1 fruit fly cellular context compared by ENCODE assay signal in the genomic region with DNA sequence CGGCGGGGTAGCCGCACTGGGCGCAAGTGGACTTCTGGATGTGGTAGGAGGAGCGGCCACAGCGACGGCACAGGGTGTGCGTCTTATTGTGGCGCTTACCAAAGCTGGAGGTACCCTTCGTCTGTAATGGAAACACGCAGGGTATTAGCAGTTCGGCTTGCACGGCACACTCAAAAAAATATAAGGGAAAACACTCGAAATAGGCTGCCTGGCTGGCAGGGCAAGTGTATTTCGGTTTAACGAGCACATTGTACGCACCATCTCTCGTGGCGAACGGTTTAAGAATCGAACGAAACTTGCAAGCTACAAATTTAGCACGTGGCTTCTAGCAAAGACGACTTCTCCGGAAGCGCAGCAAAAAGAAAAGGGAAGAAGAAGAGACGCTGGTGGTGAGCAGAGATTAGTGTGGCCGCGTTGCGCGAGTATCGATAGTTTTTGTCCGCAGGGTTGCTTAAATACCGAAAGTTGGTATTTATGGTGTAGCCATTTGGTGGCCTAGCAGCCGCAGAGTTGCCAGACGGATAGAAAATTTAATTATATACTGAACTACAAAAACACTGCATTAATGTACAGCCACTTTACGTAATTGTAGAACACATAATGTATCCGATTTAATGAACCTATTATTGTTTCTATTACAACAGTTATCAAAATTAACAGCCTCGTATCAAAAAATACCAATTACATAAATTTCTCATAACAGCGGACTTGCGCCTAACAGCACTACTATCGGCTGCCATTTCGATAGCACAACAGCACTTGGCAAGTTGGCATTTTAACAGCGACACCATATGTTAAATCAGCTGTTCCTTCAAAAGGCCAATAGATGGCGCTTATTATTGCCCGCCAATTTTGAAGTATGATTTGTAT.
TF ChIP-seq lines count a peak whose summit lies in the region.

TSS of gene RpL37-1 (minus strand) at position 374 of the 870 bp plus-strand sequence.

TF ChIP-seq in whole organism, embryonic, 481 proteins besides CTCF, POLR2A, EP300 and RAD21 (continued from another document and continues in another):
- no peak for TF ChIP-seq tap (tag; optimal IDR thresholded peaks at IDR 0.05; lab: Kevin White, UChicago)
- no peak for TF ChIP-seq abd-A (tag; optimal IDR thresholded peaks at IDR 0.05; lab: Kevin White, UChicago)
- peak; percentile 4 for TF ChIP-seq bigmax (GFP tag; optimal IDR thresholded peaks at IDR 0.05; lab: Kevin White, UChicago)
- TF ChIP-seq esg (GFP tag; conservative IDR thresholded peaks at IDR 0.05; lab: Robert Waterston, UW): no peak
- peak; percentile 54 for TF ChIP-seq E2f1 (GFP tag; IDR thresholded peaks at IDR 0.05; lab: Robert Waterston, UW)
- TF ChIP-seq knrl (GFP tag; IDR thresholded peaks at IDR 0.05; lab: Robert Waterston, UW; ENCODE audit: partially characterized antibody): peak; percentile 77
- TF ChIP-seq eyg (GFP tag; optimal IDR thresholded peaks at IDR 0.05; lab: Kevin White, UChicago): peak; percentile 56
- TF ChIP-seq CG31224 (GFP tag; IDR thresholded peaks at IDR 0.05; lab: Robert Waterston, UW): 0 out of 2 replicates have a peak, but pooled peaks have one; percentile 16
- TF ChIP-seq Scr (GFP tag; IDR thresholded peaks at IDR 0.05; lab: Robert Waterston, UW; ENCODE audit: partially characterized antibody): peak; percentile 79
- TF ChIP-seq CG15696 (tag; optimal IDR thresholded peaks at IDR 0.05; lab: Kevin White, UChicago): no peak
- TF ChIP-seq lov (optimal IDR thresholded peaks at IDR 0.05; lab: Kevin White, UChicago): no peak
- peak; percentile 83 for TF ChIP-seq lov (GFP tag; IDR thresholded peaks at IDR 0.05; lab: Robert Waterston, UW)
- peak; percentile 22 for TF ChIP-seq slp2 (GFP tag; optimal IDR thresholded peaks at IDR 0.05; lab: Kevin White, UChicago)
- peak; percentile 52 for TF ChIP-seq az2 (GFP tag; optimal IDR thresholded peaks at IDR 0.05; lab: Kevin White, UChicago)
- peak; percentile 66 for TF ChIP-seq CG18619 (GFP tag; optimal IDR thresholded peaks at IDR 0.05; lab: Kevin White, UChicago)
- TF ChIP-seq onecut (GFP tag; IDR thresholded peaks at IDR 0.05; lab: Robert Waterston, UW): peak; percentile 75
- TF ChIP-seq CG8290 (GFP tag; optimal IDR thresholded peaks at IDR 0.05; lab: Kevin White, UChicago): peak; percentile 32
- peak; percentile 48 to 66 for TF ChIP-seq CG8290 (tag; optimal IDR thresholded peaks at IDR 0.05; lab: Kevin White, UChicago)
- peak; percentile 56 for TF ChIP-seq ato (GFP tag; IDR thresholded peaks at IDR 0.05; lab: Robert Waterston, UW; ENCODE audit: partially characterized antibody)
- no peak for TF ChIP-seq usp (GFP tag; optimal IDR thresholded peaks at IDR 0.05; lab: Kevin White, UChicago)
- peak; percentile 69 for TF ChIP-seq schlank (tag; optimal IDR thresholded peaks at IDR 0.05; lab: Kevin White, UChicago)
- TF ChIP-seq Hr51 (GFP tag; optimal IDR thresholded peaks at IDR 0.05; lab: Kevin White, UChicago): peak; percentile 31 to 48
- TF ChIP-seq CG12299 (tag; optimal IDR thresholded peaks at IDR 0.05; lab: Kevin White, UChicago): peak; percentile 3
- peak; percentile 52; the same call in 2 of the 3 replicates for TF ChIP-seq Doc3 (GFP tag; IDR thresholded peaks at IDR 0.05; lab: Robert Waterston, UW; ENCODE audit: partially characterized antibody)
- peak; percentile 39 for TF ChIP-seq CG4424 (GFP tag; optimal IDR thresholded peaks at IDR 0.05; lab: Kevin White, UChicago)
- peak; percentile 64; the same call in 2 of the 3 replicates for TF ChIP-seq zfh1 (GFP tag; IDR thresholded peaks at IDR 0.05; lab: Robert Waterston, UW)
- TF ChIP-seq so (GFP tag; IDR thresholded peaks at IDR 0.05; lab: Robert Waterston, UW): peak; percentile 56; the same call in 1 of the 3 replicates
- no peak for TF ChIP-seq CG4820 (GFP tag; optimal IDR thresholded peaks at IDR 0.05; lab: Kevin White, UChicago)
- TF ChIP-seq fd64A (GFP tag; optimal IDR thresholded peaks at IDR 0.05; lab: Kevin White, UChicago): peak; percentile 20
- TF ChIP-seq CG10979 (tag; optimal IDR thresholded peaks at IDR 0.05; lab: Kevin White, UChicago): peak; percentile 39
- peak; percentile 83 for TF ChIP-seq CG11456 (GFP tag; IDR thresholded peaks at IDR 0.05; lab: Robert Waterston, UW)
- TF ChIP-seq CG11093 (GFP tag; IDR thresholded peaks at IDR 0.05; lab: Robert Waterston, UW): no peak
- peak; percentile 67; the same call in 2 of the 3 replicates for TF ChIP-seq Dbx (GFP tag; IDR thresholded peaks at IDR 0.05; lab: Robert Waterston, UW)
- peak; percentile 48; the same call in 1 of the 2 replicates for TF ChIP-seq cas (GFP tag; IDR thresholded peaks at IDR 0.05; lab: Robert Waterston, UW)
- TF ChIP-seq Deaf1 (tag; optimal IDR thresholded peaks at IDR 0.05; lab: Kevin White, UChicago): peak; percentile 13
- no peak for TF ChIP-seq Tbp (GFP tag; optimal IDR thresholded peaks at IDR 0.05; lab: Kevin White, UChicago)
- peak; percentile 48 for TF ChIP-seq CG4282 (GFP tag; optimal IDR thresholded peaks at IDR 0.05; lab: Kevin White, UChicago)
- peak; percentile 51; the same call in 1 of the 2 replicates for TF ChIP-seq ttk (GFP tag; IDR thresholded peaks at IDR 0.05; lab: Robert Waterston, UW)
- TF ChIP-seq peb (GFP tag; IDR thresholded peaks at IDR 0.05; lab: Robert Waterston, UW): 0 out of 2 replicates have a peak, but pooled peaks have one; percentile 22
- peak; percentile 33 for TF ChIP-seq CG4617 (GFP tag; optimal IDR thresholded peaks at IDR 0.05; lab: Kevin White, UChicago; ENCODE audit: borderline replicate concordance)
- peak; percentile 68 for TF ChIP-seq CHES-1-like (GFP tag; optimal IDR thresholded peaks at IDR 0.05; lab: Kevin White, UChicago)
- peak; percentile 50 for TF ChIP-seq CG16863 (GFP tag; optimal IDR thresholded peaks at IDR 0.05; lab: Kevin White, UChicago)
- peak; percentile 6 for TF ChIP-seq CG10565 (GFP tag; optimal IDR thresholded peaks at IDR 0.05; lab: Kevin White, UChicago)
- TF ChIP-seq tup (GFP tag; optimal IDR thresholded peaks at IDR 0.05; lab: Kevin White, UChicago): no peak
- TF ChIP-seq chm (GFP tag; IDR thresholded peaks at IDR 0.05; lab: Robert Waterston, UW): peak; percentile 84
- peak; percentile 19 for TF ChIP-seq zen (tag; optimal IDR thresholded peaks at IDR 0.05; lab: Kevin White, UChicago)
- TF ChIP-seq Hmr (GFP tag; optimal IDR thresholded peaks at IDR 0.05; lab: Kevin White, UChicago): peak; percentile 91
- TF ChIP-seq vvl (GFP tag; IDR thresholded peaks at IDR 0.05; lab: Robert Waterston, UW): peak; percentile 78
- TF ChIP-seq CG5245 (GFP tag; optimal IDR thresholded peaks at IDR 0.05; lab: Kevin White, UChicago): peak; percentile 32
- peak; percentile 42 for TF ChIP-seq pfk (GFP tag; optimal IDR thresholded peaks at IDR 0.05; lab: Kevin White, UChicago)
- TF ChIP-seq CG3407 (GFP tag; optimal IDR thresholded peaks at IDR 0.05; lab: Kevin White, UChicago): peak; percentile 52
- 0 out of 2 replicates have a peak, but pooled peaks have one; percentile 25 for TF ChIP-seq seq (GFP tag; IDR thresholded peaks at IDR 0.05; lab: Robert Waterston, UW)
- TF ChIP-seq CG17912 (GFP tag; optimal IDR thresholded peaks at IDR 0.05; lab: Kevin White, UChicago): peak; percentile 32
- 0 out of 4 replicates have a peak, but pooled peaks have one; percentile 56 for TF ChIP-seq chinmo (GFP tag; IDR thresholded peaks at IDR 0.05; lab: Robert Waterston, UW; ENCODE audit: partially characterized antibody)
- peak; percentile 57 for TF ChIP-seq ssp (GFP tag; IDR thresholded peaks at IDR 0.05; lab: Robert Waterston, UW)
- TF ChIP-seq CG13775 (GFP tag; optimal IDR thresholded peaks at IDR 0.05; lab: Kevin White, UChicago): peak; percentile 84
- TF ChIP-seq D19B (GFP tag; optimal IDR thresholded peaks at IDR 0.05; lab: Kevin White, UChicago): peak; percentile 20
- TF ChIP-seq CG31365 (tag; optimal IDR thresholded peaks at IDR 0.05; lab: Kevin White, UChicago): peak; percentile 42
- peak; percentile 42 for TF ChIP-seq ind (GFP tag; optimal IDR thresholded peaks at IDR 0.05; lab: Kevin White, UChicago)
- TF ChIP-seq CG7928 (GFP tag; optimal IDR thresholded peaks at IDR 0.05; lab: Kevin White, UChicago): peak; percentile 40
- TF ChIP-seq slou (GFP tag; optimal IDR thresholded peaks at IDR 0.05; lab: Kevin White, UChicago): peak; percentile 33
- TF ChIP-seq vfl (GFP tag; optimal IDR thresholded peaks at IDR 0.05; lab: Kevin White, UChicago): no peak
- peak; percentile 60 for TF ChIP-seq CG2120 (GFP tag; optimal IDR thresholded peaks at IDR 0.05; lab: Kevin White, UChicago)
- no peak for TF ChIP-seq CG3726 (GFP tag; IDR thresholded peaks at IDR 0.05; lab: Robert Waterston, UW)
- TF ChIP-seq CG2116 (GFP tag; optimal IDR thresholded peaks at IDR 0.05; lab: Kevin White, UChicago): peak; percentile 99
- TF ChIP-seq gce (GFP tag; IDR thresholded peaks at IDR 0.05; lab: Robert Waterston, UW): no peak
- TF ChIP-seq BEAF-32 (GFP tag; optimal IDR thresholded peaks at IDR 0.05; lab: Kevin White, UChicago): peak; percentile 96
- peak; percentile 4 for TF ChIP-seq ftz-f1 (GFP tag; optimal IDR thresholded peaks at IDR 0.05; lab: Kevin White, UChicago)
- TF ChIP-seq CG14710 (tag; optimal IDR thresholded peaks at IDR 0.05; lab: Kevin White, UChicago): peak; percentile 85
- peak; percentile 47 for TF ChIP-seq sqz (GFP tag; optimal IDR thresholded peaks at IDR 0.05; lab: Kevin White, UChicago)
- peak; percentile 57 for TF ChIP-seq Fer3 (tag; optimal IDR thresholded peaks at IDR 0.05; lab: Kevin White, UChicago)
- peak; percentile 61; the same call in 1 of the 3 replicates for TF ChIP-seq hb (GFP tag; IDR thresholded peaks at IDR 0.05; lab: Robert Waterston, UW; ENCODE audit: partially characterized antibody)
- TF ChIP-seq Mes4 (GFP tag; optimal IDR thresholded peaks at IDR 0.05; lab: Kevin White, UChicago): peak; percentile 90
- TF ChIP-seq CG12391 (tag; optimal IDR thresholded peaks at IDR 0.05; lab: Kevin White, UChicago): peak; percentile 61
- peak; percentile 68 for TF ChIP-seq CG1792 (GFP tag; optimal IDR thresholded peaks at IDR 0.05; lab: Kevin White, UChicago)
- peak in 1 of 2 experiments; percentile 41 for TF ChIP-seq insv (GFP tag; optimal IDR thresholded peaks at IDR 0.05; lab: Kevin White, UChicago)
- TF ChIP-seq Dref (GFP tag; IDR thresholded peaks at IDR 0.05; lab: Robert Waterston, UW): peak; percentile 87
- peak; percentile 58; the same call in 1 of the 3 replicates for TF ChIP-seq CG6175 (GFP tag; IDR thresholded peaks at IDR 0.05; lab: Robert Waterston, UW)
- TF ChIP-seq HLH3B (GFP tag; IDR thresholded peaks at IDR 0.05; lab: Robert Waterston, UW): 0 out of 2 replicates have a peak, but pooled peaks have one; percentile 48
- TF ChIP-seq CG12071 (GFP tag; optimal IDR thresholded peaks at IDR 0.05; lab: Kevin White, UChicago): peak; percentile 68
- peak; percentile 21 to 92 for TF ChIP-seq Pdp1 (GFP tag; optimal IDR thresholded peaks at IDR 0.05; lab: Kevin White, UChicago)
- peak; percentile 24 for TF ChIP-seq CG2875 (GFP tag; optimal IDR thresholded peaks at IDR 0.05; lab: Kevin White, UChicago)
- TF ChIP-seq Asciz (GFP tag; optimal IDR thresholded peaks at IDR 0.05; lab: Kevin White, UChicago): peak; percentile 40
- no peak for TF ChIP-seq CG6683 (GFP tag; optimal IDR thresholded peaks at IDR 0.05; lab: Kevin White, UChicago)
- TF ChIP-seq tll (GFP tag; optimal IDR thresholded peaks at IDR 0.05; lab: Kevin White, UChicago): no peak
- peak; percentile 72 for TF ChIP-seq pho (GFP tag; optimal IDR thresholded peaks at IDR 0.05; lab: Kevin White, UChicago)
- no peak for TF ChIP-seq bowl (GFP tag; IDR thresholded peaks at IDR 0.05; lab: Robert Waterston, UW)
- no peak for TF ChIP-seq Trl (optimal IDR thresholded peaks at IDR 0.05; lab: Kevin White, UChicago)
- TF ChIP-seq Trl (GFP tag; optimal IDR thresholded peaks at IDR 0.05; lab: Kevin White, UChicago): peak; percentile 76
- TF ChIP-seq CG4360 (GFP tag; IDR thresholded peaks at IDR 0.05; lab: Robert Waterston, UW): peak; percentile 4; the same call in 1 of the 2 replicates
- peak; percentile 29 for TF ChIP-seq NC2α (GFP tag; optimal IDR thresholded peaks at IDR 0.05; lab: Kevin White, UChicago)
- TF ChIP-seq kah (GFP tag; optimal IDR thresholded peaks at IDR 0.05; lab: Kevin White, UChicago): peak; percentile 44
- peak; percentile 70 for TF ChIP-seq CG11085 (GFP tag; IDR thresholded peaks at IDR 0.05; lab: Robert Waterston, UW)
- no peak for TF ChIP-seq ab (GFP tag; optimal IDR thresholded peaks at IDR 0.05; lab: Kevin White, UChicago)
- peak; percentile 68 for TF ChIP-seq CG11398 (GFP tag; optimal IDR thresholded peaks at IDR 0.05; lab: Kevin White, UChicago)
- TF ChIP-seq CG17359 (tag; optimal IDR thresholded peaks at IDR 0.05; lab: Kevin White, UChicago): peak; percentile 54
- TF ChIP-seq HLHmδ (GFP tag; optimal IDR thresholded peaks at IDR 0.05; lab: Kevin White, UChicago): peak; percentile 73
- peak; percentile 76 for TF ChIP-seq CG12104 (GFP tag; optimal IDR thresholded peaks at IDR 0.05; lab: Kevin White, UChicago)
- TF ChIP-seq pita (GFP tag; optimal IDR thresholded peaks at IDR 0.05; lab: Kevin White, UChicago): no peak
- peak; percentile 95 for TF ChIP-seq CG9797 (GFP tag; optimal IDR thresholded peaks at IDR 0.05; lab: Kevin White, UChicago)
- TF ChIP-seq dati (GFP tag; IDR thresholded peaks at IDR 0.05; lab: Robert Waterston, UW): 0 out of 2 replicates have a peak, but pooled peaks have one; percentile 19
- peak; percentile 61 for TF ChIP-seq CG13624 (GFP tag; optimal IDR thresholded peaks at IDR 0.05; lab: Kevin White, UChicago)
- peak; percentile 72 for TF ChIP-seq CG17328 (GFP tag; IDR thresholded peaks at IDR 0.05; lab: Robert Waterston, UW)
- peak; percentile 38 for TF ChIP-seq CG2712 (tag; optimal IDR thresholded peaks at IDR 0.05; lab: Kevin White, UChicago)
- peak; percentile 92 for TF ChIP-seq Dp (GFP tag; optimal IDR thresholded peaks at IDR 0.05; lab: Kevin White, UChicago)
- no peak for TF ChIP-seq Doc2 (GFP tag; IDR thresholded peaks at IDR 0.05; lab: Robert Waterston, UW)
- peak; percentile 57 for TF ChIP-seq shn (GFP tag; optimal IDR thresholded peaks at IDR 0.05; lab: Kevin White, UChicago)
- peak; percentile 40 for TF ChIP-seq CG11723 (GFP tag; optimal IDR thresholded peaks at IDR 0.05; lab: Kevin White, UChicago)
- TF ChIP-seq trh (GFP tag; optimal IDR thresholded peaks at IDR 0.05; lab: Kevin White, UChicago): peak; percentile 23
- TF ChIP-seq Neu2 (GFP tag; optimal IDR thresholded peaks at IDR 0.05; lab: Kevin White, UChicago; ENCODE audit: borderline replicate concordance): no peak
- no peak; the same call in 1 of the 2 replicates for TF ChIP-seq Drgx (GFP tag; IDR thresholded peaks at IDR 0.05; lab: Robert Waterston, UW)
- peak; percentile 51 for TF ChIP-seq CG6854 (GFP tag; optimal IDR thresholded peaks at IDR 0.05; lab: Kevin White, UChicago)
- TF ChIP-seq CG4404 (GFP tag; IDR thresholded peaks at IDR 0.05; lab: Robert Waterston, UW): no peak
- no peak for TF ChIP-seq CG10462 (GFP tag; optimal IDR thresholded peaks at IDR 0.05; lab: Kevin White, UChicago)
- TF ChIP-seq twi (tag; optimal IDR thresholded peaks at IDR 0.05; lab: Kevin White, UChicago): peak; percentile 33
